Worm (Caenorhabditis elegans): ENCODE measurements around the gene M04G7.1.

DNA sequence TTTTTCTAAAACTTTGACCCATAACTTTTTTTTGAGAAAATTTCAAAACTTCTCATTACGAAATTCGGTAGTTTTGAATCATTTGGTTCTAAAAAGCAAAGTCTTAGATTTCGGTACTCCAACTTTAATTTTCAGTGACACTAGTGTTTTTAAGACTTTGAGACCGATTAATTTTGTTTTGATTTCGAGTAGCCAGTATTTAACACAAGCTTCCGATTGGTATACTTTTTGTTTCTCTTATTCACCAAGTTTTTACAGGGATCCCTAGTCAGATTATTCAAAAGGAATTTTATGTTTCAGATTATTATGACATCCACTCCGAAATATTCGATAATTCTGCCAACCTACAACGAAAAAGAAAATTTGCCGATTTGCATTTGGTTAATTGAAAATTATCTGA, 10.2 kb upstream of the M04G7.1 start, which contains the start of gene dpm-1:
- TF ChIP-seq hlh-6 (tag; optimal IDR thresholded peaks at IDR 0.05) (no peak), nfya-1 (tag; optimal IDR thresholded peaks at IDR 0.05) (no peak), pag-3 (tag; optimal IDR thresholded peaks at IDR 0.05; ENCODE audit: borderline replicate concordance) (no peak), elt-2 (tag; optimal IDR thresholded peaks at IDR 0.05) (no peak), dmd-4 (tag; optimal IDR thresholded peaks at IDR 0.05; ENCODE audit: borderline replicate concordance) (no peak), nhr-232 (tag; optimal IDR thresholded peaks at IDR 0.05) (no peak)

Data from whole organism, late embryonic.